Worm (Caenorhabditis elegans) whole organism, L2 larva: ENCODE results near the gene F10B5.2.
A peak's percentile ranks its signal among the peaks of the same experiment; 100 is the strongest.

Experiments used
- C34F6.9 ChIP-seq: fragments of 150-350 bp; optimal IDR thresholded peaks from 2 replicates; lab custom pipeline; 2014; ENCODE audit warnings: missing biosample characterization, missing genetic modification characterization
- F13H6.1 ChIP-seq: sonication (generic microtip); optimal IDR thresholded peaks from 2 replicates; lab custom pipeline; 2016; ENCODE audit warnings: missing genetic modification characterization, missing compliant biosample characterization
- R02D3.7 ChIP-seq: fragments of 150-350 bp; optimal IDR thresholded peaks from 2 replicates; lab custom pipeline; 2014; ENCODE audit warnings: missing biosample characterization, missing genetic modification characterization
- Y55F3AM.14 ChIP-seq: fragments of 200-800 bp; sonication (Bioruptor generic); optimal IDR thresholded peaks from 2 replicates; lab custom pipeline; 2018; ENCODE audit warnings: mild to moderate bottlenecking, missing genetic modification characterization, missing compliant biosample characterization
- ZK546.5 ChIP-seq: sonication (generic microtip); optimal IDR thresholded peaks from 2 replicates; lab custom pipeline; 2017; ENCODE audit warnings: missing biosample characterization, missing genetic modification characterization
- alr-1 ChIP-seq: fragments of 150-350 bp; optimal IDR thresholded peaks from 2 replicates; lab custom pipeline; 2014; ENCODE audit warnings: missing biosample characterization, missing genetic modification characterization
- ama-1 ChIP-seq: fragments of 150-350 bp; optimal IDR thresholded peaks from 2 replicates; lab custom pipeline; 2018; ENCODE audit warnings: inconsistent platforms
- blmp-1 ChIP-seq: sonication (generic microtip); optimal IDR thresholded peaks from 2 replicates; lab custom pipeline; 2017; ENCODE audit warnings: missing genetic modification characterization, mild to moderate bottlenecking, missing compliant biosample characterization, antibody characterized with exemption, moderate library complexity; ENCODE audit not compliant: insufficient read depth
- ceh-16 ChIP-seq: fragments of 150-350 bp; optimal IDR thresholded peaks from 2 replicates; lab custom pipeline; 2014; ENCODE audit warnings: missing biosample characterization, missing genetic modification characterization
- ceh-82 ChIP-seq: fragments of 150-350 bp; optimal IDR thresholded peaks from 2 replicates; lab custom pipeline; 2014; ENCODE audit warnings: missing biosample characterization, missing genetic modification characterization
- dmd-4 ChIP-seq: sonication (generic microtip); optimal IDR thresholded peaks from 2 replicates; lab custom pipeline; 2017; ENCODE audit warnings: missing biosample characterization, missing genetic modification characterization
- egl-27 ChIP-seq: sonication (generic microtip); optimal IDR thresholded peaks from 3 replicates; lab custom pipeline; 2017; ENCODE audit warnings: missing biosample characterization, missing genetic modification reagents, missing genetic modification characterization
- elt-1 ChIP-seq: fragments of 150-350 bp; optimal IDR thresholded peaks from 2 replicates; lab custom pipeline; 2014; ENCODE audit warnings: missing biosample characterization, missing genetic modification characterization
- elt-3 ChIP-seq: sonication (generic microtip); optimal IDR thresholded peaks from 2 replicates; lab custom pipeline; 2017; ENCODE audit warnings: missing biosample characterization, missing genetic modification characterization
- fos-1 ChIP-seq: fragments of 150-350 bp; optimal IDR thresholded peaks from 2 replicates; lab custom pipeline; 2014; ENCODE audit warnings: missing biosample characterization, missing genetic modification characterization
- lin-39 ChIP-seq: fragments of 150-350 bp; optimal IDR thresholded peaks from 2 replicates; lab custom pipeline; 2014; ENCODE audit warnings: missing biosample characterization, missing genetic modification reagents, missing genetic modification characterization
- lsy-2 ChIP-seq, 2 experiments: fragments of 150-350 bp in 1 of 2; sonication (generic microtip) in 1 of 2; optimal IDR thresholded peaks; 2 replicates each; lab custom pipeline; 2014 to 2017; ENCODE audit warnings: missing biosample characterization in 2 of 2, missing genetic modification characterization in 2 of 2
- mab-5 ChIP-seq: fragments of 150-350 bp; optimal IDR thresholded peaks from 2 replicates; lab custom pipeline; 2014; ENCODE audit warnings: missing biosample characterization, missing genetic modification characterization
- mbf-1 ChIP-seq: sonication (generic microtip); optimal IDR thresholded peaks from 2 replicates; lab custom pipeline; 2017; ENCODE audit warnings: missing biosample characterization, missing genetic modification characterization
- mdl-1 ChIP-seq, 2 experiments: fragments of 150-350 bp in 1 of 2; sonication (generic microtip) in 1 of 2; optimal IDR thresholded peaks; 2 replicates each; lab custom pipeline; 2017; ENCODE audit warnings: missing biosample characterization in 2 of 2, missing genetic modification characterization in 2 of 2
- nhr-10 ChIP-seq: sonication (generic microtip); optimal IDR thresholded peaks from 2 replicates; lab custom pipeline; 2017; ENCODE audit warnings: missing biosample characterization, missing genetic modification characterization
- nhr-11 ChIP-seq: fragments of 150-350 bp; optimal IDR thresholded peaks from 2 replicates; lab custom pipeline; 2014; ENCODE audit warnings: missing biosample characterization, missing genetic modification characterization
- nhr-12 ChIP-seq: fragments of 150-350 bp; optimal IDR thresholded peaks from 2 replicates; lab custom pipeline; 2014; ENCODE audit warnings: missing biosample characterization, missing genetic modification characterization
- nhr-129 ChIP-seq: fragments of 150-350 bp; optimal IDR thresholded peaks from 2 replicates; lab custom pipeline; 2014; ENCODE audit warnings: missing biosample characterization, missing genetic modification characterization
- nhr-21 ChIP-seq: fragments of 150-350 bp; optimal IDR thresholded peaks from 2 replicates; lab custom pipeline; 2014; ENCODE audit warnings: missing biosample characterization, missing genetic modification characterization
- nhr-23 ChIP-seq: fragments of 150-350 bp; optimal IDR thresholded peaks from 2 replicates; lab custom pipeline; 2014; ENCODE audit warnings: missing biosample characterization, missing genetic modification reagents, missing genetic modification characterization
- nhr-237 ChIP-seq: fragments of 150-350 bp; optimal IDR thresholded peaks from 2 replicates; lab custom pipeline; 2014; ENCODE audit warnings: missing biosample characterization, missing genetic modification characterization
- nhr-25 ChIP-seq: fragments of 150-350 bp; sonication (generic microtip); optimal IDR thresholded peaks from 3 replicates; lab custom pipeline; 2014; ENCODE audit warnings: missing biosample characterization, missing genetic modification characterization
- nhr-6 ChIP-seq: fragments of 150-350 bp; optimal IDR thresholded peaks from 2 replicates; lab custom pipeline; 2014; ENCODE audit warnings: missing biosample characterization, missing genetic modification characterization
- peb-1 ChIP-seq: fragments of 150-350 bp; optimal IDR thresholded peaks from 2 replicates; lab custom pipeline; 2014; ENCODE audit warnings: missing biosample characterization, missing genetic modification characterization
- sma-3 ChIP-seq: sonication (generic microtip); optimal IDR thresholded peaks from 2 replicates; lab custom pipeline; 2016; ENCODE audit warnings: missing genetic modification reagents, missing genetic modification characterization, missing compliant biosample characterization
- sma-9 ChIP-seq, 2 experiments: fragments of 150-350 bp in 1 of 2; sonication (generic microtip) in 1 of 2; optimal IDR thresholded peaks; 2 replicates each; lab custom pipeline; 2014 to 2016; ENCODE audit warnings: missing genetic modification characterization in 2 of 2, mild to moderate bottlenecking in 1 of 2, missing biosample characterization in 1 of 2, missing compliant biosample characterization in 1 of 2, missing genetic modification reagents in 1 of 2, moderate library complexity in 1 of 2
- snpc-4 ChIP-seq: fragments of 150-350 bp; optimal IDR thresholded peaks from 2 replicates; lab custom pipeline; 2014; ENCODE audit warnings: missing biosample characterization, missing genetic modification characterization
- unc-39 ChIP-seq: fragments of 150-350 bp; optimal IDR thresholded peaks from 2 replicates; lab custom pipeline; 2014; ENCODE audit warnings: missing biosample characterization, missing genetic modification characterization
- unc-55 ChIP-seq: fragments of 150-350 bp; sonication (generic microtip); optimal IDR thresholded peaks from 3 replicates; lab custom pipeline; 2014; ENCODE audit warnings: missing biosample characterization, missing genetic modification reagents, missing genetic modification characterization
- unc-62 ChIP-seq: fragments of 150-350 bp; optimal IDR thresholded peaks from 2 replicates; lab custom pipeline; 2014; ENCODE audit warnings: missing biosample characterization, missing genetic modification reagents, missing genetic modification characterization
- ztf-1 ChIP-seq: fragments of 200-800 bp; sonication (Bioruptor generic); conservative IDR thresholded peaks from 2 replicates; pipeline ENCODE4 v1.3.6; 2022; ENCODE audit warnings: missing genetic modification characterization, missing compliant biosample characterization
- ztf-11 ChIP-seq: sonication (generic microtip); optimal IDR thresholded peaks from 2 replicates; lab custom pipeline; 2017; ENCODE audit warnings: missing biosample characterization, missing genetic modification characterization
- ztf-4 ChIP-seq: fragments of 150-350 bp; optimal IDR thresholded peaks from 2 replicates; lab custom pipeline; 2014; ENCODE audit warnings: missing biosample characterization, missing genetic modification characterization

Gene F10B5.2

ce11 chrII:8174148-8174547 lies 29.6 kb downstream of the F10B5.2 start:
- TF ChIP-seq mdl-1 (tag; optimal IDR thresholded peaks at IDR 0.05; lab: Kevin White, UChicago) (no peak), F13H6.1 (tag; lab: Kevin White, UChicago) (no peak), lin-39 (tag; lab: Kevin White, UChicago) (no peak), egl-27 (tag; lab: Kevin White, UChicago) (no peak), peb-1 (tag; lab: Kevin White, UChicago) (no peak), nhr-21 (tag; lab: Kevin White, UChicago) (no peak), nhr-237 (no peak), unc-39 (no peak), Y55F3AM.14 (no peak), nhr-11 (tag; lab: Kevin White, UChicago) (no peak), ceh-82 (no peak), mbf-1 (tag; lab: Kevin White, UChicago) (no peak), nhr-25 (tag; lab: Kevin White, UChicago) (no peak)

- no peak for TF ChIP-seq unc-39
- TF ChIP-seq mdl-1 (tag; optimal IDR thresholded peaks at IDR 0.05; lab: Kevin White, UChicago), result no peak
- no peak for TF ChIP-seq ceh-16 (tag; lab: Kevin White, UChicago)
- TF ChIP-seq Y55F3AM.14, result no peak
- no peak for TF ChIP-seq ama-1 (lab: Kevin White, UChicago)
- TF ChIP-seq ztf-11 (tag; lab: Kevin White, UChicago), result no peak
- TF ChIP-seq ztf-4 (tag; lab: Kevin White, UChicago), result no peak
- no peak for TF ChIP-seq nhr-11 (tag; lab: Kevin White, UChicago)
- no peak for TF ChIP-seq fos-1 (tag; lab: Kevin White, UChicago)
- no peak for TF ChIP-seq unc-55
- no peak for TF ChIP-seq ceh-82
- TF ChIP-seq, all 48 proteins: peak for 0
These were observed 32.5 kb downstream of the F10B5.2 start, which contains the start of gene acr-14 for ce11 chrII:8177095-8177494. acr-14 (minus strand) TSS chrII:8177195.

ce11 chrII:8178614-8179013 lies 34.1 kb downstream of the F10B5.2 start:
- TF ChIP-seq fos-1 (tag; lab: Kevin White, UChicago), result no peak
- TF ChIP-seq alr-1 (tag; lab: Kevin White, UChicago), result no peak
- TF ChIP-seq ztf-11 (tag; lab: Kevin White, UChicago), result no peak
- no peak for TF ChIP-seq sma-9 (GFP tag; optimal IDR thresholded peaks at IDR 0.05; lab: Kevin White, UChicago)
- no peak for TF ChIP-seq sma-9 (tag; optimal IDR thresholded peaks at IDR 0.05; lab: Kevin White, UChicago)
- TF ChIP-seq elt-3 (tag; lab: Kevin White, UChicago), result no peak
- no peak for TF ChIP-seq elt-1
- TF ChIP-seq lsy-2 (tag; optimal IDR thresholded peaks at IDR 0.05; lab: Kevin White, UChicago), result no peak
- TF ChIP-seq nhr-23, result no peak
- TF ChIP-seq mdl-1 (tag; optimal IDR thresholded peaks at IDR 0.05; lab: Kevin White, UChicago), result no peak

ce11 chrII:8180281-8180680 lies 35.7 kb downstream of the F10B5.2 start, which contains the start of gene T05C12.4:
T05C12.4 (minus strand) TSS chrII:8180381.
- TF ChIP-seq nhr-11 (tag; lab: Kevin White, UChicago), result no peak
- TF ChIP-seq mab-5, result no peak
- TF ChIP-seq mdl-1 (tag; optimal IDR thresholded peaks at IDR 0.05; lab: Kevin White, UChicago), result no peak

ce11 chrII:8181437-8181836 lies 36.9 kb downstream of the F10B5.2 start, which contains the start of gene dylt-3:
dylt-3 (plus strand) TSS chrII:8181737.
- TF ChIP-seq unc-55, result no peak
- TF ChIP-seq, all 48 proteins: peak for 0

- TF ChIP-seq unc-55 (peak; percentile 100), nhr-129 (peak; percentile 94), alr-1 (tag; lab: Kevin White, UChicago) (peak; percentile 9), F13H6.1 (tag; lab: Kevin White, UChicago) (peak; percentile 96), ztf-1 (GFP tag; lab: Robert Waterston, UW) (no peak), sma-9 (GFP tag; optimal IDR thresholded peaks at IDR 0.05; lab: Kevin White, UChicago) (peak; percentile 98), sma-9 (tag; optimal IDR thresholded peaks at IDR 0.05; lab: Kevin White, UChicago) (no peak), nhr-237 (peak; percentile 84), nhr-25 (tag; lab: Kevin White, UChicago) (peak; percentile 99), lsy-2 (tag; optimal IDR thresholded peaks at IDR 0.05; lab: Kevin White, UChicago) (peak; percentile 99 to 100), C34F6.9 (tag; lab: Kevin White, UChicago) (peak; percentile 99), mbf-1 (tag; lab: Kevin White, UChicago) (peak; percentile 50), blmp-1 (peak; percentile 75), nhr-21 (tag; lab: Kevin White, UChicago) (peak; percentile 97), nhr-6 (tag; lab: Kevin White, UChicago) (peak; percentile 97), ZK546.5 (tag; lab: Kevin White, UChicago) (peak; percentile 90), elt-3 (tag; lab: Kevin White, UChicago) (no peak), sma-3 (GFP tag; lab: Kevin White, UChicago) (peak; percentile 98), nhr-10 (tag; lab: Kevin White, UChicago) (peak; percentile 85), ceh-82 (peak; percentile 91), unc-62 (GFP tag; lab: Kevin White, UChicago) (peak; percentile 89), unc-39 (no peak), nhr-12 (tag; lab: Kevin White, UChicago) (peak; percentile 42), mab-5 (peak; percentile 97), ztf-4 (tag; lab: Kevin White, UChicago) (peak; percentile 98), dmd-4 (tag; lab: Kevin White, UChicago) (peak; percentile 41), ztf-11 (tag; lab: Kevin White, UChicago) (peak; percentile 51), R02D3.7 (tag; lab: Kevin White, UChicago) (peak; percentile 83), fos-1 (tag; lab: Kevin White, UChicago) (peak; percentile 90), snpc-4 (peak; percentile 90), Y55F3AM.14 (peak; percentile 71)
These were observed 40.5 kb downstream of the F10B5.2 start, which contains the start of the genes mig-5 and cct-1 for ce11 chrII:8185016-8185493. mig-5 (minus strand) TSS chrII:8185023. cct-1 (plus strand) TSS chrII:8185443.
